Fruit fly (Drosophila melanogaster) whole organism: ENCODE measurements around the gene CG31871.

Experiments
- CG8478 ChIP-seq: fragments of >200 bp; optimal IDR thresholded peaks from 2 replicates; lab custom pipeline; 2018; ENCODE audit warnings: inconsistent platforms
- Dll ChIP-seq: fragments of >200 bp; optimal IDR thresholded peaks from 2 replicates; lab custom pipeline; 2017
- EcR ChIP-seq, 2 experiments: fragments of >200 bp; optimal IDR thresholded peaks; 2 replicates each; lab custom pipeline; 2017; ENCODE audit warnings: missing biosample characterization in 2 of 2, missing genetic modification characterization in 2 of 2, missing genetic modification reagents in 2 of 2
- pan ChIP-seq: fragments of >200 bp; optimal IDR thresholded peaks from 2 replicates; lab custom pipeline; 2017
- psq ChIP-seq: fragments of >200 bp; optimal IDR thresholded peaks from 2 replicates; lab custom pipeline; 2017

DNA sequence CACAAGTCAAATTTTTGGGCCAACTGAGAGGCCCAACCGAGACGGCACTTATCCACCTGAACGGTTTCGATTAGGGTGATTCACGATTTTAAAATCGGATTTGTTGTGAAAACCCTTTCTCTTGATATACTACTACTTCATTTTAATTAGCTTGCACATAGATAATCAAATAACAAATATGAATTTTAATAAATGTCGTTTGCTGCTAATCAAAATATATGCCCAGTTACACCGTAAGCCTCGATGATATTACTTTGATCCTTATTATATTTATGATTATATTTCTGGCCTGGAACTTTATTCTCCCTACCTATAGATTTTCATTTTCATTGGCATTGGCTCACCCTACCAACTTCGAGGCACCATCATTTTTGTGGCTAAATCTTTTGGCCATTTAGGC, 46.0 kb upstream of the CG31871 start:
- no peak for TF ChIP-seq CG8478 (lab: Kevin White, UChicago)
- TF ChIP-seq psq (lab: Kevin White, UChicago), result no peak
- no peak for TF ChIP-seq EcR (GFP tag; optimal IDR thresholded peaks at IDR 0.05; lab: Kevin White, UChicago)
- TF ChIP-seq pan, result no peak
- no peak for TF ChIP-seq Dll (lab: Kevin White, UChicago)
